Worm (Caenorhabditis elegans) whole organism, L4 larva: ENCODE results near the gene F46B6.2.

ENCODE experiments used
- attf-4 ChIP-seq: sonication (generic microtip); optimal IDR thresholded peaks from 3 replicates; lab custom pipeline; 2017; ENCODE audit warnings: missing biosample characterization, missing genetic modification characterization
- ceh-82 ChIP-seq: sonication (generic microtip); optimal IDR thresholded peaks from 2 replicates; lab custom pipeline; 2017; ENCODE audit warnings: missing biosample characterization, missing genetic modification characterization
- daf-12 ChIP-seq: fragments of 150-350 bp; optimal IDR thresholded peaks from 2 replicates; lab custom pipeline; 2014; ENCODE audit warnings: missing biosample characterization, missing genetic modification reagents, missing genetic modification characterization
- dmd-6 ChIP-seq: fragments of 200-800 bp; sonication (Bioruptor generic); IDR thresholded peaks from 2 replicates; pipeline ENCODE4 v1.3.6; 2022; ENCODE audit warnings: missing genetic modification reagents, missing genetic modification characterization, missing compliant biosample characterization
- egl-27 ChIP-seq: sonication (generic microtip); optimal IDR thresholded peaks from 3 replicates; lab custom pipeline; 2017; ENCODE audit warnings: missing biosample characterization, missing genetic modification reagents, missing genetic modification characterization
- lin-13 ChIP-seq: fragments of 150-350 bp; optimal IDR thresholded peaks from 2 replicates; lab custom pipeline; 2014; ENCODE audit warnings: missing biosample characterization, missing genetic modification reagents, missing genetic modification characterization
- nhr-28 ChIP-seq: fragments of 150-350 bp; optimal IDR thresholded peaks from 2 replicates; lab custom pipeline; 2014; ENCODE audit warnings: missing biosample characterization, missing genetic modification characterization
- pha-4 ChIP-seq, 2 experiments: fragments of 150-350 bp in 1 of 2; fragments of 200-800 bp in 1 of 2; sonication (Bioruptor generic) in 1 of 2; IDR thresholded peaks in 1 of 2; optimal IDR thresholded peaks in 1 of 2; 2 replicates each; pipeline versions ENCODE4 v1.3.6 to Lab custom; 2014 to 2022; ENCODE audit warnings: missing genetic modification characterization in 2 of 2, missing genetic modification reagents in 2 of 2, missing biosample characterization in 1 of 2, missing compliant biosample characterization in 1 of 2
- skn-1 ChIP-seq: fragments of 150-350 bp; optimal IDR thresholded peaks from 2 replicates; lab custom pipeline; 2014; ENCODE audit warnings: missing biosample characterization, missing genetic modification characterization
- unc-130 ChIP-seq: sonication (generic microtip); optimal IDR thresholded peaks from 2 replicates; lab custom pipeline; 2016; ENCODE audit warnings: missing genetic modification reagents, missing genetic modification characterization, missing compliant biosample characterization
- ztf-11 ChIP-seq: fragments of 150-350 bp; optimal IDR thresholded peaks from 2 replicates; lab custom pipeline; 2014; ENCODE audit warnings: missing biosample characterization, missing genetic modification characterization

ce11 chrV:9782045-9782444 lies 10.0 kb downstream of the F46B6.2 start:
- TF ChIP-seq ceh-82 (no peak), lin-13 (GFP tag; lab: Kevin White, UChicago) (no peak), pha-4 (GFP tag; IDR thresholded peaks at IDR 0.05; lab: Robert Waterston, UW) (no peak), pha-4 (tag; optimal IDR thresholded peaks at IDR 0.05; lab: Kevin White, UChicago) (no peak), nhr-28 (tag; lab: Kevin White, UChicago) (no peak), unc-130 (no peak), skn-1 (tag; lab: Kevin White, UChicago) (no peak), ztf-11 (tag; lab: Kevin White, UChicago) (no peak), daf-12 (no peak), egl-27 (no peak), dmd-6 (no peak), attf-4 (tag; lab: Kevin White, UChicago) (no peak)
